Worm (Caenorhabditis elegans) whole organism, L4/young adult: Measurements from ENCODE around the gene T14B4.3.

ENCODE experiments used
- W03F9.2 ChIP-seq: fragments of 150-350 bp; optimal IDR thresholded peaks from 2 replicates; lab custom pipeline; 2014; ENCODE audit warnings: missing biosample characterization, missing genetic modification characterization
- dao-5 ChIP-seq: sonication (generic microtip); optimal IDR thresholded peaks from 2 replicates; lab custom pipeline; 2016; ENCODE audit warnings: missing genotype, missing genetic modification characterization, moderate library complexity, missing compliant biosample characterization
- him-1 ChIP-seq: sonication (generic microtip); optimal IDR thresholded peaks from 2 replicates; lab custom pipeline; 2016; ENCODE audit warnings: missing genotype, missing genetic modification reagents, missing genetic modification characterization, missing compliant biosample characterization

The T14B4.3 gene

DNA sequence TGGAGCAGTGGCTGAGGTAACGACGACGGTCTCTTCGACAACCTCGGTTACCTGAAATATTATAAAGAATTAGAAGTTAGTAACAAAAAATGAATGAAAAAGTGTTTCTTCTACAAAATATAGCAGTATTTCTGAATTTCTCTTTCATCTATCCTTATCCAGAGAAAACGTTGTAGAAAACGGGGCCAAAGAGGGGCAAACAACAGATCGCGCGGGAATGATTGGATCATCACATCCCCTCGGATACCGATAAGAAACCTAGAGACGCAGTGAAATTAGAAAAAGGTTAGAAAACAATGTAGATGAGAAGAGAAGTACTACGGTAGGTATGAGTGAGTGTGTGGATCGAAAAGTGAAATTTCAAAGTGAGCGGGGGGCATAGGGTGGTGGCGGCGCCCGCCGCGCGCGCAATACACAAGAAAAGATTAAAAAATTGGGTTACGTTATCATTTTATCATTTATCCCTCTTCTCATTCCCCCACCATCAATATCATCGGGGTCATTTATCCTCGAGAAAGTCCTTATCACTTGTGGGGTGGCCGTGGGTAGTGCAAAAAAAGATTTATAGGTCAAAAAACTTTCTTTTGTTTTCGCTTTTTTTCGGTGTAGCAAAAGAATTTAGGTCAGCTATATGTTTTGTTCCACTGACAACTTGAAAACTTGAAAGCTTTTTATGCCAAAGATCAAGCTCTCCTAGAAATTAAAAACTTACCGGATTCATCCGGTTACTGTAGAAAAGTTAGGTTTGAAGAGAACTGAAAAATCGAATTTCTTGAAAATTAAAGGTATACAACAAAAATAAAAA lies 22.4 kb upstream of the T14B4.3 start, which contains the start of the genes dpy-10 and T14B4.19:
TSS of gene dpy-10 (minus strand) at position 51 of the 805 bp plus-strand sequence.
TSS of gene T14B4.19 (minus strand) at position 755 of the 805 bp plus-strand sequence.
- TF ChIP-seq him-1 (tag; lab: Kevin White, UChicago) (no peak), dao-5 (no peak), W03F9.2 (tag; lab: Kevin White, UChicago) (no peak)

DNA sequence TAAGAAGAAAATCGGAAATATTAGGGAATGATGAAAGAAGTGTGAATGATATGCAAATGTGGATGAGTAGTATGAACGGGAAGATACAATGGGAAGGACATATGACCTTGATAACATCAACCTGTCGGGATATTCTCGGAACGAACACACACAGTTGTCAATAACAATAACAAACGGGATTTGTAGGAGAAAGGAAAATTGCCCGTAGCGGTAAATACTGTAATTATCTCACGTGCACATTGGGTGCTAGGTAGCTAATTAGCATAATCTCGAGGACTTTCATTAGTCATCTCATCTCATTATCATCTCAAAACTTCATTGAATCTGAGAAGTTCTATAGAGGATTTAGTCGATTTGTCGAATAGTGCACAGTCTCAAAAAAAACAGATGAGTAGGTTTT lies 21.7 kb upstream of the T14B4.3 start:
- no peak for TF ChIP-seq W03F9.2 (tag; lab: Kevin White, UChicago)
- TF ChIP-seq him-1 (tag; lab: Kevin White, UChicago), result no peak
- TF ChIP-seq dao-5, result no peak

DNA sequence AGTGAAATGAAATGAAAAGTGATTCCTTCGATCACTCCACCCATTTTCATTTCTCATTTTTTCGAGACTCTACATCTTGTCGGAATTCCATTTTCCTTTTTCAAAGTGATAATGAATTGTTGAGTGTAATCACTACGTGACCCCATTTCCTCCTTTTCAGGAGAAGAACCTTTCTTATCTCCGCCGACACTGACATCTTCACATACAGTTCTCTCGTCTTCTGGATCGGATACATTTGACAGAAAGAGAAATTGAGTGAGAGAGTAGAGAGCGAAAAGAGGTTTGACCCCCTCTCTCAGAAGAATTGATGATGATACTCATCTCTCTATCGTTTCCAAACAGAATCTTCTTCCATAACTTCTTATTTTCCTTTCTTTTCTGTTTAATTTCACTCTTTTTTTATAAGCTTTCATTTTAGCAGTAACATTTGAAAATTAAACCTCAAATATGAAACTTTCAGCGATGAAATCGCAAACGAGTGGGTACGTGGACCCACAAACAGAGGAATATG lies 20.9 kb upstream of the T14B4.3 start, which contains the start of gene dpy-2:
TSS of gene dpy-2 (plus strand) at position 461 of the 511 bp plus-strand sequence.
- TF ChIP-seq dao-5 (no peak), him-1 (tag; lab: Kevin White, UChicago) (no peak), W03F9.2 (tag; lab: Kevin White, UChicago) (no peak)

ce11 chrII:6715853-6716252 lies 18.9 kb upstream of the T14B4.3 start:
- no peak for TF ChIP-seq W03F9.2 (tag; lab: Kevin White, UChicago)
- TF ChIP-seq him-1 (tag; lab: Kevin White, UChicago), result no peak
- no peak for TF ChIP-seq dao-5

ce11 chrII:6716638-6717037 lies 18.1 kb upstream of the T14B4.3 start, which contains the start of the genes T14B4.5 and T14B4.20:
T14B4.5 (plus strand) TSS chrII:6716863.
T14B4.20 (plus strand) TSS chrII:6716901.
- no peak for TF ChIP-seq dao-5
- no peak for TF ChIP-seq W03F9.2 (tag; lab: Kevin White, UChicago)
- TF ChIP-seq him-1 (tag; lab: Kevin White, UChicago), result no peak

DNA sequence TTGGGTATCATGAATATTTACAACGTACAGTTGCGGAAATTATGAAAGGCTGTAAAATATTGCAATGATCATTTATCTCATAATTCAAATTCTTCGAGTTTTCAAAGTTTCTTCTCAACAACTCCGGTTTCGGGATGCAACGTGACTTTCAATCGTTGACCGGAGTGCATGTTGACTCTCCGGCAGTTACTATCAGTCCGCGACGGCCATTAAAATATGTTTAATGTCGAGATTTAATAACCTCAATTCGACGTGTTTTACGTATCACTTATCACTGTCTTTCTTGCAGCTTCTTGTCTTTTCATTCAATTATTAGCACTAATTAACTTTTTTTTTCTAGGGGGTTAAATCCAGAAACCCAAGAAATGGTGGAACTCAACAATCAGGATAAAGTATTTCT lies 16.5 kb upstream of the T14B4.3 start, which contains the start of gene tsp-10:
TSS of gene tsp-10 (plus strand) at position 366 of the 400 bp plus-strand sequence.
- TF ChIP-seq him-1 (tag; lab: Kevin White, UChicago) (no peak), W03F9.2 (tag; lab: Kevin White, UChicago) (no peak), dao-5 (no peak)

DNA sequence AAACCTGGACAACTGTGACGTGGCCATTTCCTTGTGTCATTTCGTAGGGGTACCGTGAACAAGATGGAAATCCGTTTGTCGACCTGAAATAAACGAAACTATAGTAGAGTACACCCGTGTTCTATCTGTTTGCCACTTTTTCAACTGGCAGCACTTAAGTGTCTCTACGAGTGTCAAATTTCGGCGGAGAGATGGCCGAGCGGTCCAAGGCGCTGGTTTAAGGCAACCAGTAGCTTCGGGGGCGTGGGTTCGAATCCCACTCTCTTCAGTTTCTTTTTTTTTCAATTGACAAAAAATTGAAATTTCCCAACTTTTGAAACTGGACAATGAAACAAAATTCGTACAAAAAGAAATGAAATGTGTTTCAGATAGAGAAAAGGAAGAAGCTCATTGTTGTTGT lies 13.2 kb upstream of the T14B4.3 start:
- TF ChIP-seq W03F9.2 (tag; lab: Kevin White, UChicago) (no peak), him-1 (tag; lab: Kevin White, UChicago) (peak; percentile 49), dao-5 (no peak)

- TF ChIP-seq dao-5, result no peak
- TF ChIP-seq W03F9.2 (tag; lab: Kevin White, UChicago), result no peak
- no peak for TF ChIP-seq him-1 (tag; lab: Kevin White, UChicago)
These were observed 7.9 kb upstream of the T14B4.3 start for ce11 chrII:6726814-6727213.

- TF ChIP-seq W03F9.2 (tag; lab: Kevin White, UChicago), result no peak
- no peak for TF ChIP-seq dao-5
- TF ChIP-seq him-1 (tag; lab: Kevin White, UChicago), result no peak
These were observed 5.4 kb upstream of the T14B4.3 start, which contains the start of gene T14B4.8 for ce11 chrII:6729331-6729730. T14B4.8 (minus strand) TSS chrII:6729390.

- TF ChIP-seq dao-5, result no peak
- no peak for TF ChIP-seq W03F9.2 (tag; lab: Kevin White, UChicago)
- TF ChIP-seq him-1 (tag; lab: Kevin White, UChicago), result no peak
These were observed 1.0 kb upstream of the T14B4.3 start, which contains the start of gene T14B4.9 for ce11 chrII:6733718-6734117. T14B4.9 (minus strand) TSS chrII:6733818.

DNA sequence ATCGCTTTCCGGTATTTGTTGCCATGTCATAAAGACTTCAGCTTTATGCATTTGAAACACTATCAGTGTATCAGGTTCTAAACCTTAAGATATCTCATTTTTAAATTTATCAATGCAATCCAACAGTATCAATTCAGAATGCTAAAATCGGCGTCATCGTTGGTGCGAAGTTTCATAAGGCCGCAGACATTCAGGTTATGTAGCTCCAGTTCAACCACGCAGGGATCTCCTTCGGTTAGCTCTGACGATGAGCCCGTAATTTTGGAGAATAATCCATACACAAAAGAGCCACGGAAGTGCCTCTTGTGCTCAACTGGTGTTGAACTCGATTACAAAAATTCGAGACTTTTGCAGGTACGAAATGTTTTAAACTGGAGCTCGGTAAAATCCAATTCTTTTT lies 1.3 kb downstream of the T14B4.3 start, which contains the start of gene mrps-18.C:
TSS of gene mrps-18.C (plus strand) at position 138 of the 400 bp plus-strand sequence.
- no peak for TF ChIP-seq dao-5

- TF ChIP-seq W03F9.2 (tag; lab: Kevin White, UChicago) (no peak), dao-5 (no peak), him-1 (tag; lab: Kevin White, UChicago) (no peak)
These were observed 1.9 kb downstream of the T14B4.3 start, which contains the start of gene T14B4.1 for ce11 chrII:6736604-6737003. T14B4.1 (plus strand) TSS chrII:6736904.

DNA sequence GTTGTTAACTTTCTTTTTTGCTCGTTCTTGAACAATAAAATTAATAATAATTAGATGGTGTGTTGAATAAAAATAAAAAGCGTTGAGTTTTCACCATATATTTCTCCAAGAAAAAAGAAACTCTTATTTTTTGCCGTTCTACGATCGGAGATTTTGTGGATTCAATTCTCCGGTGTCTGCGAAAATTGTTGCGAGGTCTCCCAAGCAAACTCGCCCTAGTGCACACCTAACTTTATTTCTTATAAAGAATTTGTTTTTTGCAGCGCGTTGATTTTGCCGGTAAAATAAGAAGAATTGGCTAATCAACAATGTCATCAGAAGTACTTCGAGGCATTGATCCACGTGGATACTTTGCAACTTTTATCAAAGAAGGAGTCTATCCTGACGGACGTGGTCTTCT lies 6.7 kb downstream of the T14B4.3 start, which contains the start of gene exos-8:
TSS of gene exos-8 (plus strand) at position 264 of the 400 bp plus-strand sequence.
- no peak for TF ChIP-seq W03F9.2 (tag; lab: Kevin White, UChicago)
- TF ChIP-seq dao-5, result no peak
- TF ChIP-seq him-1 (tag; lab: Kevin White, UChicago), result peak; percentile 12

DNA sequence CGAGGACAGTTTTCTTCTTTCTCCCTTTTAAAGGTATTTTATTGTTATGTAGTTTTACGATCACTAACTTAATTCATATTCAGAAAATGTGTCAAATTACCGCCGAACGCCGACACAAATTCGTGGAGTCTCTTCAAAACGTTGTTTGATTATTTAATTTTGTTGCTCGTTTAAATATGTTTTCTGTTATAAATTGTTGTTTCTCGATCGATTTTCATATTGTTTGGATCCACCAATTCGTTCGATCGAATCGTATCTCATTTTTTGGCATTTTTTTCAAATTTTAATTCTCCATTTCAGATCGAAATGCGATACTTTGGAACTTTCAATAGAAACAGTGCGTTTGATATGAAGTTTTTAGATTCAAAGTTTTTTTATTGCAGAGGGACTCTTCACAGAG lies 7.9 kb downstream of the T14B4.3 start, which contains the start of gene F41G3.6:
TSS of gene F41G3.6 (plus strand) at position 301 of the 400 bp plus-strand sequence.
- TF ChIP-seq W03F9.2 (tag; lab: Kevin White, UChicago), result no peak
- TF ChIP-seq dao-5, result no peak
- no peak for TF ChIP-seq him-1 (tag; lab: Kevin White, UChicago)
